Fruit fly (Drosophila melanogaster) ovary, adult (tissue): ENCODE measurements around the gene Grl65a.

Experiments
- CG17801 ChIP-seq: fragments of 200-800 bp; optimal IDR thresholded peaks from 2 replicates; lab custom pipeline; 2019; ENCODE audit warnings: missing biosample characterization, mild to moderate bottlenecking, missing genetic modification characterization, moderate library complexity; ENCODE audit not compliant: partially characterized antibody

The Grl65a gene

dm6 chr3L:6667716-6668115, at the start of gene Grl65a:
Grl65a (minus strand) TSS chr3L:6667816.
- TF ChIP-seq CG17801 = no peak

dm6 chr3L:6708995-6709606, 41.5 kb upstream of the Grl65a start:
- peak; percentile 7 for TF ChIP-seq CG17801

- no peak for TF ChIP-seq CG17801
Observed at dm6 chr3L:6706723-6707591, 39.3 kb upstream of the Grl65a start.

- TF ChIP-seq CG17801 = no peak
Observed at dm6 chr3L:6705865-6706264, 38.2 kb upstream of the Grl65a start.

- TF ChIP-seq CG17801 = no peak
Observed at dm6 chr3L:6704468-6705056, 36.9 kb upstream of the Grl65a start, which contains the start of gene CG8519. CG8519 (plus strand) TSS chr3L:6704860.

dm6 chr3L:6703368-6703807, 35.8 kb upstream of the Grl65a start, which contains the start of gene SP1173:
SP1173 (minus strand) TSS chr3L:6703521.
- no peak for TF ChIP-seq CG17801

- TF ChIP-seq CG17801 = no peak
Observed at dm6 chr3L:6700962-6701477, 33.4 kb upstream of the Grl65a start.

- no peak for TF ChIP-seq CG17801
Observed at dm6 chr3L:6697353-6697752, 29.7 kb upstream of the Grl65a start.

- TF ChIP-seq CG17801 = no peak
Observed at dm6 chr3L:6694181-6694580, 26.6 kb upstream of the Grl65a start.

- no peak for TF ChIP-seq CG17801
Observed at dm6 chr3L:6693191-6693590, 25.6 kb upstream of the Grl65a start.

dm6 chr3L:6688920-6689319, 21.3 kb upstream of the Grl65a start:
- TF ChIP-seq CG17801 = no peak

- no peak for TF ChIP-seq CG17801
Observed at dm6 chr3L:6665541-6665940, 2.1 kb downstream of the Grl65a start, which contains the start of gene eIF4E4. eIF4E4 (minus strand) TSS chr3L:6665641.

dm6 chr3L:6623669-6624204, 43.9 kb downstream of the Grl65a start, which contains the start of gene GluRIA:
GluRIA (plus strand) TSS chr3L:6624032.
- no peak for TF ChIP-seq CG17801

dm6 chr3L:6619060-6619459, 48.6 kb downstream of the Grl65a start:
- no peak for TF ChIP-seq CG17801
